Fruit fly (Drosophila melanogaster) whole organism, embryonic: ENCODE data around the gene CG15473.

Experiments used
- Atf-2 ChIP-seq: fragments of 200-800 bp; sonication (Bioruptor generic); optimal IDR thresholded peaks from 2 replicates; lab custom pipeline; 2016; ENCODE audit warnings: missing biosample characterization, missing genetic modification characterization
- Atf3 ChIP-seq: fragments of 200-800 bp; sonication (Bioruptor generic); optimal IDR thresholded peaks from 3 replicates; lab custom pipeline; 2016; ENCODE audit warnings: missing biosample characterization, missing genetic modification characterization
- BtbVII ChIP-seq: fragments of 200-800 bp; sonication (Bioruptor generic); optimal IDR thresholded peaks from 3 replicates; lab custom pipeline; 2017; ENCODE audit warnings: missing biosample characterization, mild to moderate bottlenecking, missing genetic modification characterization
- CG10321 ChIP-seq: fragments of 200-800 bp; sonication (Bioruptor generic); IDR thresholded peaks from 2 replicates; pipeline ENCODE4 v1.3.6; 2022; ENCODE audit warnings: missing biosample characterization, missing genetic modification characterization
- CG1233 ChIP-seq: fragments of 200-800 bp; sonication (Bioruptor generic); optimal IDR thresholded peaks from 4 replicates; lab custom pipeline; 2018; ENCODE audit warnings: missing biosample characterization, mild to moderate bottlenecking, missing genetic modification characterization
- CG16815 ChIP-seq: fragments of 200-800 bp; sonication (Bioruptor generic); optimal IDR thresholded peaks from 3 replicates; lab custom pipeline; 2017; ENCODE audit warnings: missing biosample characterization, mild to moderate bottlenecking, missing genetic modification characterization
- CG17385 ChIP-seq: fragments of 200-800 bp; sonication (Bioruptor generic); optimal IDR thresholded peaks from 3 replicates; lab custom pipeline; 2018; ENCODE audit warnings: missing biosample characterization, mild to moderate bottlenecking, missing genetic modification characterization
- CG17568 ChIP-seq: fragments of 200-800 bp; sonication (Bioruptor generic); optimal IDR thresholded peaks from 2 replicates; lab custom pipeline; 2018; ENCODE audit warnings: missing biosample characterization, mild to moderate bottlenecking, missing genetic modification characterization, moderate library complexity
- CG18262 ChIP-seq: fragments of 200-800 bp; optimal IDR thresholded peaks from 3 replicates; lab custom pipeline; 2019; ENCODE audit warnings: missing biosample characterization, mild to moderate bottlenecking, missing genetic modification characterization, moderate library complexity
- CG2875 ChIP-seq: fragments of 200-800 bp; sonication (Bioruptor generic); optimal IDR thresholded peaks from 2 replicates; lab custom pipeline; 2017; ENCODE audit warnings: missing biosample characterization, mild to moderate bottlenecking, missing genetic modification characterization, missing genetic modification reagents
- CG30431 ChIP-seq: fragments of 200-800 bp; sonication (Bioruptor generic); optimal IDR thresholded peaks from 2 replicates; lab custom pipeline; 2017; ENCODE audit warnings: missing biosample characterization, missing genetic modification characterization
- CG3065 ChIP-seq: fragments of 200-800 bp; sonication (Bioruptor generic); optimal IDR thresholded peaks from 2 replicates; lab custom pipeline; 2016; ENCODE audit warnings: missing biosample characterization, missing genetic modification characterization
- CG32772 ChIP-seq: fragments of 200-800 bp; sonication (Bioruptor generic); IDR thresholded peaks from 2 replicates; pipeline ENCODE4 v1.3.6; 2022; ENCODE audit warnings: missing biosample characterization, missing genetic modification characterization
- CG4707 ChIP-seq: fragments of 200-800 bp; sonication (Bioruptor generic); optimal IDR thresholded peaks from 2 replicates; lab custom pipeline; 2018; ENCODE audit warnings: missing biosample characterization, mild to moderate bottlenecking, missing genetic modification characterization, moderate library complexity
- CG6175 ChIP-seq: fragments of 200-800 bp; sonication (Bioruptor generic); IDR thresholded peaks from 3 replicates; pipeline ENCODE4 v1.3.6; 2022; ENCODE audit warnings: missing biosample characterization, missing genetic modification characterization
- CG8089 ChIP-seq: fragments of 200-800 bp; sonication (Bioruptor generic); optimal IDR thresholded peaks from 3 replicates; lab custom pipeline; 2016; ENCODE audit warnings: missing biosample characterization, missing genetic modification characterization
- CG8924 ChIP-seq: fragments of 200-800 bp; optimal IDR thresholded peaks from 3 replicates; lab custom pipeline; 2019; ENCODE audit warnings: missing biosample characterization, mild to moderate bottlenecking, missing genetic modification characterization, moderate library complexity
- CG9215 ChIP-seq: fragments of 200-800 bp; sonication (Bioruptor generic); IDR thresholded peaks from 2 replicates; pipeline ENCODE4 v1.3.6; 2022; ENCODE audit warnings: missing biosample characterization, missing genetic modification characterization
- CG9727 ChIP-seq: fragments of 200-800 bp; sonication (Bioruptor generic); optimal IDR thresholded peaks from 3 replicates; lab custom pipeline; 2017; ENCODE audit warnings: missing biosample characterization, mild to moderate bottlenecking, missing genetic modification characterization
- CrebB ChIP-seq: fragments of 200-800 bp; sonication (Bioruptor generic); optimal IDR thresholded peaks from 3 replicates; lab custom pipeline; 2018; ENCODE audit warnings: missing biosample characterization, mild to moderate bottlenecking, missing genetic modification characterization
- Dbx ChIP-seq: fragments of 200-800 bp; sonication (Bioruptor generic); IDR thresholded peaks from 3 replicates; pipeline ENCODE4 v1.3.6; 2022; ENCODE audit warnings: missing biosample characterization, missing genetic modification characterization
- Fer3 ChIP-seq: fragments of 200-800 bp; sonication (Bioruptor generic); optimal IDR thresholded peaks from 2 replicates; lab custom pipeline; 2018; ENCODE audit warnings: missing biosample characterization, mild to moderate bottlenecking, missing genetic modification characterization, moderate library complexity
- HLH3B ChIP-seq: fragments of 200-800 bp; sonication (Bioruptor generic); IDR thresholded peaks from 2 replicates; pipeline ENCODE4 v1.3.6; 2022; ENCODE audit warnings: missing biosample characterization, missing genetic modification characterization
- HLH54F ChIP-seq: fragments of 200-800 bp; sonication (Bioruptor generic); optimal IDR thresholded peaks from 3 replicates; lab custom pipeline; 2016; ENCODE audit warnings: missing biosample characterization, missing genetic modification characterization
- Hmx ChIP-seq: fragments of 200-800 bp; sonication (Bioruptor generic); optimal IDR thresholded peaks from 2 replicates; lab custom pipeline; 2016; ENCODE audit warnings: missing biosample characterization, missing genetic modification characterization
- Mad ChIP-seq: fragments of 200-800 bp; sonication (Bioruptor generic); optimal IDR thresholded peaks from 2 replicates; lab custom pipeline; 2016; ENCODE audit warnings: missing biosample characterization, missing genetic modification characterization
- Med ChIP-seq: fragments of 200-800 bp; sonication (Bioruptor generic); peaks from one replicate; lab custom pipeline; 2016; ENCODE audit warnings: missing biosample characterization, missing genetic modification characterization, mild to moderate bottlenecking, inconsistent platforms, moderate library complexity
- Mes4 ChIP-seq: fragments of 200-800 bp; sonication (Bioruptor generic); optimal IDR thresholded peaks from 2 replicates; lab custom pipeline; 2016; ENCODE audit warnings: missing biosample characterization, missing genetic modification characterization
- NFAT ChIP-seq: fragments of 200-800 bp; sonication (Bioruptor generic); IDR thresholded peaks from 2 replicates; pipeline ENCODE4 v1.3.6; 2022; ENCODE audit warnings: missing biosample characterization, missing genetic modification characterization
- Neu2 ChIP-seq: fragments of 200-800 bp; sonication (Bioruptor generic); optimal IDR thresholded peaks from 3 replicates; lab custom pipeline; 2016; ENCODE audit warnings: missing biosample characterization, missing genetic modification characterization, borderline replicate concordance
- Scr ChIP-seq: fragments of 200-800 bp; sonication (Bioruptor generic); IDR thresholded peaks from 2 replicates; pipeline ENCODE4 v1.3.6; 2022; ENCODE audit warnings: missing biosample characterization, missing genetic modification characterization; ENCODE audit not compliant: partially characterized antibody
- YL-1 ChIP-seq: fragments of 200-800 bp; sonication (Bioruptor generic); optimal IDR thresholded peaks from 3 replicates; lab custom pipeline; 2017; ENCODE audit warnings: missing biosample characterization, mild to moderate bottlenecking, missing genetic modification characterization
- crp ChIP-seq, 2 experiments: fragments of 200-800 bp; sonication (Bioruptor generic); optimal IDR thresholded peaks; 2 replicates in 1 of 2; 3 replicates in 1 of 2; lab custom pipeline; 2017; ENCODE audit warnings: missing biosample characterization in 2 of 2, missing genetic modification characterization in 2 of 2, mild to moderate bottlenecking in 1 of 2, moderate library complexity in 1 of 2
- da ChIP-seq: fragments of 200-800 bp; sonication (Bioruptor generic); optimal IDR thresholded peaks from 2 replicates; lab custom pipeline; 2016; ENCODE audit warnings: missing biosample characterization, missing genetic modification characterization
- dan ChIP-seq: fragments of 200-800 bp; sonication (Bioruptor generic); IDR thresholded peaks from 2 replicates; pipeline ENCODE4 v1.3.6; 2022; ENCODE audit warnings: missing biosample characterization, missing genetic modification characterization
- dpn ChIP-seq, 2 experiments: fragments of 200-800 bp; sonication (Bioruptor generic); optimal IDR thresholded peaks; 3 replicates each; lab custom pipeline; 2016; ENCODE audit warnings: missing biosample characterization in 2 of 2, missing genetic modification characterization in 2 of 2
- gfzf ChIP-seq: fragments of 200-800 bp; sonication (Bioruptor generic); optimal IDR thresholded peaks from 2 replicates; lab custom pipeline; 2016; ENCODE audit warnings: missing biosample characterization, mild to moderate bottlenecking, missing genetic modification characterization, moderate library complexity
- h ChIP-seq: fragments of >200 bp; optimal IDR thresholded peaks from 2 replicates; lab custom pipeline; 2017
- ind ChIP-seq: fragments of 200-800 bp; sonication (Bioruptor generic); optimal IDR thresholded peaks from 3 replicates; lab custom pipeline; 2016; ENCODE audit warnings: missing biosample characterization, missing genetic modification characterization
- insv ChIP-seq, 2 experiments: fragments of 200-800 bp; sonication (Bioruptor generic); optimal IDR thresholded peaks; 3 replicates each; lab custom pipeline; 2016 to 2018; ENCODE audit warnings: missing biosample characterization in 2 of 2, missing genetic modification characterization in 2 of 2
- pros ChIP-seq: fragments of 200-800 bp; sonication (Bioruptor generic); optimal IDR thresholded peaks from 3 replicates; lab custom pipeline; 2019; ENCODE audit warnings: missing biosample characterization, mild to moderate bottlenecking, missing genetic modification characterization, moderate library complexity
- pum ChIP-seq: fragments of 200-800 bp; sonication (Bioruptor generic); optimal IDR thresholded peaks from 2 replicates; lab custom pipeline; 2016; ENCODE audit warnings: missing biosample characterization, missing genetic modification characterization
- pzg ChIP-seq: fragments of 200-800 bp; sonication (Bioruptor generic); optimal IDR thresholded peaks from 3 replicates; lab custom pipeline; 2018; ENCODE audit warnings: missing biosample characterization, mild to moderate bottlenecking, missing genetic modification characterization, moderate library complexity
- rib ChIP-seq: fragments of 200-800 bp; sonication (Bioruptor generic); IDR thresholded peaks from 2 replicates; pipeline ENCODE4 v1.3.6; 2022; ENCODE audit warnings: missing biosample characterization, missing genetic modification characterization
- salm ChIP-seq: fragments of 200-800 bp; sonication (Bioruptor generic); optimal IDR thresholded peaks from 2 replicates; lab custom pipeline; 2018; ENCODE audit warnings: missing biosample characterization, mild to moderate bottlenecking, missing genetic modification characterization
- scrt ChIP-seq: fragments of 200-800 bp; sonication (Bioruptor generic); optimal IDR thresholded peaks from 2 replicates; lab custom pipeline; 2018; ENCODE audit warnings: missing biosample characterization, mild to moderate bottlenecking, missing genetic modification characterization, moderate library complexity
- sim ChIP-seq: fragments of 200-800 bp; sonication (Bioruptor generic); IDR thresholded peaks from 2 replicates; pipeline ENCODE4 v1.3.6; 2022; ENCODE audit warnings: missing biosample characterization, missing genetic modification characterization
- sna ChIP-seq: fragments of 200-800 bp; sonication (Bioruptor generic); IDR thresholded peaks from 2 replicates; pipeline ENCODE4 v1.3.6; 2022; ENCODE audit warnings: missing biosample characterization, missing genetic modification characterization; ENCODE audit not compliant: partially characterized antibody
- unc-4 ChIP-seq: fragments of 200-800 bp; sonication (Bioruptor generic); IDR thresholded peaks from 2 replicates; pipeline ENCODE4 v1.3.6; 2022; ENCODE audit warnings: missing biosample characterization, missing genetic modification characterization; ENCODE audit not compliant: partially characterized antibody

The CG15473 gene

DNA sequence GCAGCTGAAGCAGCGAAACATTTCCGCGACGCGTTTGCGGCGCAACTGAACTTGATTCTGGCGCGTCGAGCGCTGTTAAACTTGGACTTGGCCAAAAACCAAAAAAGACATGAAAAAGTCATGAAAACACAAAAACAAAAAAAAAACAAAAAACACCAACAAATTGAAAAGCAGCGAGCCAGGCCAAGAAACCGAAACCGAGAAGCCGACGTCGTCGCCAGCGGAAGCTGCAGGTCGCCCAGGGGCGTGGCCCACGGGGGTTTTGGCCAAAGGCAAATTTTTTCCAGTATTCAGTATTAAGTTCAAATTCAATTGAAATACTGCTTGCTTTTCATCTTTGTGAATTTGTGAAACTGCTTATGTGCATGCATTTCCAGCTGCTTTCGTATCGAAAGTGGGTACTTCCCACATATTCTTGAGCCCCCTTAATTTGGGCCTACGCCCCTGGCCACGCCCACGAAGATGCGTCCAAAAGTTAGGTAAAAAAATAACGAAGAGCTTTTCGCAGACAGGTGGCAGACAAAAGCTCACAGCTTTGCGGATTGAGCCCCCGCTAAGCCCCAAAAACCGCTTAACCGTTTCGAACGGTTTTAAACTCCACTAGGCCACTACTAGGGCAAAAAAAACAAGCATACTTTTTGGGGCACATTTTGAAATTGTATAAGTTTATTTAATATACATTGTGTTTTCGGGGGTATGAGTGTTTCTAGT is 12.5 kb upstream of the CG15473 start, which contains the start of gene CG3009 (continued):
- peak; percentile 93 for TF ChIP-seq CG30431 (GFP tag; lab: Kevin White, UChicago)
- TF ChIP-seq CG2875 (GFP tag; lab: Kevin White, UChicago): peak; percentile 95
- no peak for TF ChIP-seq unc-4 (GFP tag; lab: Robert Waterston, UW)
- peak; percentile 93 for TF ChIP-seq CG18262
- peak; percentile 97 for TF ChIP-seq BtbVII (GFP tag; lab: Kevin White, UChicago)
- peak; percentile 90 for TF ChIP-seq CG4707 (GFP tag; lab: Kevin White, UChicago)
- TF ChIP-seq CG1233: peak; percentile 95
- TF ChIP-seq Dbx (GFP tag; lab: Robert Waterston, UW): peak; percentile 98
- TF ChIP-seq scrt (GFP tag; lab: Kevin White, UChicago): peak; percentile 95
- no peak for TF ChIP-seq sna (GFP tag; lab: Robert Waterston, UW)
- TF ChIP-seq da (GFP tag; lab: Kevin White, UChicago): peak; percentile 93
- TF ChIP-seq dan (GFP tag; lab: Robert Waterston, UW): peak; percentile 67; the same call in 1 of the 2 replicates
- peak; percentile 82 for TF ChIP-seq CG10321 (GFP tag; lab: Robert Waterston, UW)
- peak; percentile 98 for TF ChIP-seq Mad (GFP tag; lab: Kevin White, UChicago)
- peak; percentile 96 for TF ChIP-seq Atf3 (GFP tag; lab: Kevin White, UChicago)
- TF ChIP-seq CG17568 (GFP tag; lab: Kevin White, UChicago): peak; percentile 95
- TF ChIP-seq CrebB: peak; percentile 95
- TF ChIP-seq CG3065: peak; percentile 98
- peak; percentile 95 for TF ChIP-seq CG9727 (GFP tag; lab: Kevin White, UChicago)
- peak; percentile 97 for TF ChIP-seq NFAT (GFP tag; lab: Robert Waterston, UW)
- peak; percentile 98 to 99 for TF ChIP-seq dpn (GFP tag; optimal IDR thresholded peaks at IDR 0.05; lab: Kevin White, UChicago)
- TF ChIP-seq CG9215 (GFP tag; lab: Robert Waterston, UW): peak; percentile 96
- peak; percentile 99 for TF ChIP-seq ind (GFP tag; lab: Kevin White, UChicago)
- TF ChIP-seq HLH3B (GFP tag; lab: Robert Waterston, UW): peak; percentile 97
- TF ChIP-seq YL-1 (GFP tag; lab: Kevin White, UChicago): peak; percentile 95
- peak; percentile 98 for TF ChIP-seq pum (GFP tag; lab: Kevin White, UChicago)
- TF ChIP-seq Hmx (GFP tag; lab: Kevin White, UChicago): peak; percentile 89
- peak; percentile 97 for TF ChIP-seq CG8924
- peak; percentile 90 for TF ChIP-seq sim (GFP tag; lab: Robert Waterston, UW)
- TF ChIP-seq gfzf (GFP tag; lab: Kevin White, UChicago): peak; percentile 44
- TF ChIP-seq pzg (GFP tag; lab: Kevin White, UChicago): peak; percentile 45
- peak; percentile 97 for TF ChIP-seq CG8089 (GFP tag; lab: Kevin White, UChicago)
- TF ChIP-seq Mes4 (GFP tag; lab: Kevin White, UChicago): peak; percentile 97
- TF ChIP-seq h (lab: Kevin White, UChicago): no peak
- peak in 1 of 2 experiments; percentile 67 for TF ChIP-seq crp (GFP tag; optimal IDR thresholded peaks at IDR 0.05; lab: Kevin White, UChicago)
- peak in 1 of 2 experiments; percentile 79 for TF ChIP-seq insv (GFP tag; optimal IDR thresholded peaks at IDR 0.05; lab: Kevin White, UChicago)
- peak; percentile 98 for TF ChIP-seq HLH54F (GFP tag; lab: Kevin White, UChicago)
- peak; percentile 94 for TF ChIP-seq CG17385 (GFP tag; lab: Kevin White, UChicago)
- peak; percentile 88 for TF ChIP-seq Neu2 (GFP tag; lab: Kevin White, UChicago)
- peak; percentile 97 for TF ChIP-seq CG32772 (GFP tag; lab: Robert Waterston, UW)
- peak; percentile 96 for TF ChIP-seq CG6175 (GFP tag; lab: Robert Waterston, UW)
- peak; percentile 93 for TF ChIP-seq CG16815 (GFP tag; lab: Kevin White, UChicago)
- peak; percentile 97 for TF ChIP-seq rib (GFP tag; lab: Robert Waterston, UW)
- TF ChIP-seq Scr (GFP tag; lab: Robert Waterston, UW): no peak
- TF ChIP-seq Atf-2: peak; percentile 97
- peak; percentile 78 for TF ChIP-seq pros (GFP tag; lab: Kevin White, UChicago)
- peak; percentile 100 for TF ChIP-seq Med (GFP tag; lab: Kevin White, UChicago)
- peak; percentile 92 for TF ChIP-seq salm (tag; lab: Kevin White, UChicago)
- peak; percentile 96 for TF ChIP-seq Fer3 (tag; lab: Kevin White, UChicago)
